Fruit fly (Drosophila melanogaster) whole organism, embryonic: ENCODE results near the gene CG12057.

Source experiments
- Blimp-1 ChIP-seq: fragments of 200-800 bp; sonication (Bioruptor generic); optimal IDR thresholded peaks from 3 replicates; lab custom pipeline; 2018; ENCODE audit warnings: missing biosample characterization, missing genetic modification characterization, mild to moderate bottlenecking, moderate library complexity, missing genetic modification reagents
- C15 ChIP-seq: fragments of 200-800 bp; sonication (Bioruptor generic); IDR thresholded peaks from 3 replicates; pipeline ENCODE4 v1.3.6; 2022; ENCODE audit warnings: missing biosample characterization, missing genetic modification characterization
- CG10274 ChIP-seq: fragments of 200-800 bp; sonication (Bioruptor generic); optimal IDR thresholded peaks from 3 replicates; lab custom pipeline; 2017; ENCODE audit warnings: missing biosample characterization, mild to moderate bottlenecking, missing genetic modification characterization
- CG10654 ChIP-seq: fragments of 200-800 bp; sonication (Bioruptor generic); optimal IDR thresholded peaks from 2 replicates; lab custom pipeline; 2016; ENCODE audit warnings: missing biosample characterization, missing genetic modification characterization
- CG11695 ChIP-seq: fragments of 200-800 bp; sonication (Bioruptor generic); IDR thresholded peaks from 3 replicates; pipeline ENCODE4 v1.3.6; 2022; ENCODE audit warnings: missing biosample characterization, missing genetic modification characterization
- CG12219 ChIP-seq: fragments of 200-800 bp; sonication (Bioruptor generic); optimal IDR thresholded peaks from 3 replicates; lab custom pipeline; 2018; ENCODE audit warnings: missing biosample characterization, mild to moderate bottlenecking, missing genetic modification characterization
- CG12769 ChIP-seq: fragments of 200-800 bp; sonication (Bioruptor generic); optimal IDR thresholded peaks from 2 replicates; lab custom pipeline; 2019; ENCODE audit warnings: missing biosample characterization, mild to moderate bottlenecking, missing genetic modification characterization, moderate library complexity
- CG14710 ChIP-seq: fragments of 200-800 bp; sonication (Bioruptor generic); optimal IDR thresholded peaks from 3 replicates; lab custom pipeline; 2019; ENCODE audit warnings: missing biosample characterization, mild to moderate bottlenecking, missing genetic modification characterization, moderate library complexity
- CG16863 ChIP-seq: fragments of 200-800 bp; sonication (Bioruptor generic); optimal IDR thresholded peaks from 3 replicates; lab custom pipeline; 2016; ENCODE audit warnings: missing biosample characterization, missing genetic modification characterization
- CG18619 ChIP-seq: fragments of 200-800 bp; sonication (Bioruptor generic); optimal IDR thresholded peaks from 3 replicates; lab custom pipeline; 2017; ENCODE audit warnings: missing biosample characterization, mild to moderate bottlenecking, missing genetic modification characterization
- CG2678 ChIP-seq: fragments of 200-800 bp; sonication (Bioruptor generic); optimal IDR thresholded peaks from 3 replicates; lab custom pipeline; 2019; ENCODE audit warnings: missing biosample characterization, mild to moderate bottlenecking, missing genetic modification characterization, moderate library complexity
- CG30020 ChIP-seq: fragments of 200-800 bp; optimal IDR thresholded peaks from 2 replicates; lab custom pipeline; 2019; ENCODE audit warnings: missing biosample characterization, mild to moderate bottlenecking, missing genetic modification characterization, moderate library complexity
- CG30403 ChIP-seq: fragments of 200-800 bp; sonication (Bioruptor generic); optimal IDR thresholded peaks from 3 replicates; lab custom pipeline; 2016; ENCODE audit warnings: missing biosample characterization, missing genetic modification characterization
- CG3407 ChIP-seq: fragments of 200-800 bp; sonication (Bioruptor generic); optimal IDR thresholded peaks from 2 replicates; lab custom pipeline; 2018; ENCODE audit warnings: missing biosample characterization, mild to moderate bottlenecking, missing genetic modification characterization
- CG3995 ChIP-seq: fragments of 200-800 bp; sonication (Bioruptor generic); optimal IDR thresholded peaks from 3 replicates; lab custom pipeline; 2016; ENCODE audit warnings: missing biosample characterization, missing genetic modification characterization
- CG4617 ChIP-seq: fragments of 200-800 bp; sonication (Bioruptor generic); optimal IDR thresholded peaks from 3 replicates; lab custom pipeline; 2016; ENCODE audit warnings: missing biosample characterization, missing genetic modification characterization, borderline replicate concordance
- CG6683 ChIP-seq: fragments of 200-800 bp; sonication (Bioruptor generic); optimal IDR thresholded peaks from 2 replicates; lab custom pipeline; 2017; ENCODE audit warnings: missing biosample characterization, mild to moderate bottlenecking, missing genetic modification characterization, missing genetic modification reagents
- CG6689 ChIP-seq: fragments of 200-800 bp; sonication (Bioruptor generic); IDR thresholded peaks from 2 replicates; pipeline ENCODE4 v1.3.6; 2022; ENCODE audit warnings: missing biosample characterization, missing genetic modification characterization
- CG8944 ChIP-seq: fragments of 200-800 bp; sonication (Bioruptor generic); optimal IDR thresholded peaks from 3 replicates; lab custom pipeline; 2016; ENCODE audit warnings: missing biosample characterization, missing genetic modification characterization
- CHES-1-like ChIP-seq: fragments of 200-800 bp; sonication (Bioruptor generic); optimal IDR thresholded peaks from 2 replicates; lab custom pipeline; 2016; ENCODE audit warnings: missing biosample characterization, missing genetic modification characterization
- Chrac-16 ChIP-seq: fragments of 200-800 bp; sonication (Bioruptor generic); optimal IDR thresholded peaks from 3 replicates; lab custom pipeline; 2016; ENCODE audit warnings: missing biosample characterization, missing genetic modification characterization
- CoRest ChIP-seq: fragments of 200-800 bp; sonication (Bioruptor generic); optimal IDR thresholded peaks from 3 replicates; lab custom pipeline; 2018; ENCODE audit warnings: missing biosample characterization, mild to moderate bottlenecking, missing genetic modification characterization, moderate library complexity
- D19B ChIP-seq: fragments of 200-800 bp; sonication (Bioruptor generic); optimal IDR thresholded peaks from 2 replicates; lab custom pipeline; 2017; ENCODE audit warnings: missing biosample characterization, mild to moderate bottlenecking, missing genetic modification characterization
- E2f2 ChIP-seq: fragments of 200-800 bp; sonication (Bioruptor generic); IDR thresholded peaks from 2 replicates; pipeline ENCODE4 v1.3.6; 2022; ENCODE audit warnings: missing biosample characterization, missing genetic modification characterization
- H15 ChIP-seq: fragments of 200-800 bp; sonication (Bioruptor generic); IDR thresholded peaks from 3 replicates; pipeline ENCODE4 v1.3.6; 2022; ENCODE audit warnings: missing biosample characterization, missing genetic modification characterization
- Hr78 ChIP-seq, 2 experiments: fragments of 200-800 bp in 1 of 2; fragments of >200 bp in 1 of 2; sonication (Bioruptor generic) in 1 of 2; optimal IDR thresholded peaks; 2 replicates each; lab custom pipeline; 2017 to 2019; ENCODE audit warnings: missing biosample characterization in 2 of 2, missing genetic modification characterization in 2 of 2, mild to moderate bottlenecking in 1 of 2, moderate library complexity in 1 of 2
- Mad ChIP-seq: fragments of 200-800 bp; sonication (Bioruptor generic); optimal IDR thresholded peaks from 2 replicates; lab custom pipeline; 2016; ENCODE audit warnings: missing biosample characterization, missing genetic modification characterization
- Max ChIP-seq: fragments of 200-800 bp; sonication (Bioruptor generic); optimal IDR thresholded peaks from 2 replicates; lab custom pipeline; 2016; ENCODE audit warnings: missing biosample characterization, mild to moderate bottlenecking, missing genetic modification characterization
- Sin3A ChIP-seq: fragments of >200 bp; optimal IDR thresholded peaks from 2 replicates; lab custom pipeline; 2018
- Sox100B ChIP-seq: fragments of 200-800 bp; sonication (Bioruptor generic); optimal IDR thresholded peaks from 3 replicates; lab custom pipeline; 2018; ENCODE audit warnings: missing biosample characterization, mild to moderate bottlenecking, missing genetic modification characterization
- bsh ChIP-seq, 2 experiments: fragments of 200-800 bp; sonication (Bioruptor generic); optimal IDR thresholded peaks; 2 replicates each; lab custom pipeline; 2017 to 2018; ENCODE audit warnings: mild to moderate bottlenecking in 2 of 2, missing biosample characterization in 2 of 2, missing genetic modification characterization in 2 of 2, moderate library complexity in 1 of 2
- crc ChIP-seq: fragments of 200-800 bp; sonication (Bioruptor generic); optimal IDR thresholded peaks from 2 replicates; lab custom pipeline; 2016; ENCODE audit warnings: missing biosample characterization, missing genetic modification characterization
- danr ChIP-seq: fragments of 200-800 bp; sonication (Bioruptor generic); IDR thresholded peaks from 2 replicates; pipeline ENCODE4 v1.3.6; 2022; ENCODE audit warnings: missing biosample characterization, missing genetic modification characterization
- ewg ChIP-seq: fragments of 200-800 bp; sonication (Bioruptor generic); optimal IDR thresholded peaks from 3 replicates; lab custom pipeline; 2017; ENCODE audit warnings: mild to moderate bottlenecking, missing biosample characterization, missing genetic modification reagents, missing genetic modification characterization
- gce ChIP-seq: fragments of 200-800 bp; sonication (Bioruptor generic); IDR thresholded peaks from 3 replicates; pipeline ENCODE4 v1.3.6; 2022; ENCODE audit warnings: missing biosample characterization, missing genetic modification characterization
- gfzf ChIP-seq: fragments of 200-800 bp; sonication (Bioruptor generic); optimal IDR thresholded peaks from 2 replicates; lab custom pipeline; 2016; ENCODE audit warnings: missing biosample characterization, mild to moderate bottlenecking, missing genetic modification characterization, moderate library complexity
- hbn ChIP-seq: fragments of 200-800 bp; sonication (Bioruptor generic); IDR thresholded peaks from 2 replicates; pipeline ENCODE4 v1.3.6; 2022; ENCODE audit warnings: missing biosample characterization, missing genetic modification characterization; ENCODE audit not compliant: partially characterized antibody
- jigr1 ChIP-seq: fragments of 200-800 bp; sonication (Bioruptor generic); IDR thresholded peaks from 3 replicates; pipeline ENCODE4 v1.3.6; 2022; ENCODE audit warnings: missing biosample characterization, missing genetic modification characterization
- ken ChIP-seq: fragments of 200-800 bp; sonication (Bioruptor generic); IDR thresholded peaks from 3 replicates; pipeline ENCODE4 v1.3.6; 2022; ENCODE audit warnings: missing biosample characterization, missing genetic modification characterization
- lmd ChIP-seq: fragments of 200-800 bp; sonication (Bioruptor generic); IDR thresholded peaks from 2 replicates; pipeline ENCODE4 v1.3.6; 2022; ENCODE audit warnings: missing biosample characterization, missing genetic modification characterization
- lola ChIP-seq, 3 experiments: fragments of >200 bp in 2 of 3; fragments of 200-800 bp in 1 of 3; sonication (Bioruptor generic) in 1 of 3; optimal IDR thresholded peaks; 2 replicates each; lab custom pipeline; 2017 to 2019; ENCODE audit warnings: missing biosample characterization in 3 of 3, missing genetic modification characterization in 3 of 3, mild to moderate bottlenecking in 1 of 3, moderate library complexity in 1 of 3
- p53 ChIP-seq: fragments of 200-800 bp; sonication (Bioruptor generic); optimal IDR thresholded peaks from 2 replicates; lab custom pipeline; 2016; ENCODE audit warnings: missing biosample characterization, missing genetic modification characterization
- pnt ChIP-seq: fragments of 200-800 bp; sonication (Bioruptor generic); optimal IDR thresholded peaks from 3 replicates; lab custom pipeline; 2016; ENCODE audit warnings: missing biosample characterization, missing genetic modification characterization
- prd ChIP-seq, 3 experiments: fragments of >200 bp in 2 of 3; fragments of 200-800 bp in 1 of 3; sonication (Bioruptor generic) in 1 of 3; optimal IDR thresholded peaks in 2 of 3; IDR thresholded peaks in 1 of 3; 2 replicates in 2 of 3; 3 replicates in 1 of 3; pipeline versions ENCODE4 v1.3.6 to Lab custom; 2017 to 2022; ENCODE audit warnings: missing biosample characterization in 1 of 3, missing genetic modification characterization in 1 of 3
- psq ChIP-seq: fragments of 200-800 bp; sonication (Bioruptor generic); optimal IDR thresholded peaks from 2 replicates; lab custom pipeline; 2017; ENCODE audit warnings: missing biosample characterization, missing genetic modification characterization
- pum ChIP-seq: fragments of 200-800 bp; sonication (Bioruptor generic); optimal IDR thresholded peaks from 2 replicates; lab custom pipeline; 2016; ENCODE audit warnings: missing biosample characterization, missing genetic modification characterization
- row ChIP-seq: fragments of 200-800 bp; sonication (Bioruptor generic); IDR thresholded peaks from 3 replicates; pipeline ENCODE4 v1.3.6; 2022; ENCODE audit warnings: missing biosample characterization, missing genetic modification characterization
- so ChIP-seq: fragments of 200-800 bp; sonication (Bioruptor generic); IDR thresholded peaks from 3 replicates; pipeline ENCODE4 v1.3.6; 2022; ENCODE audit warnings: missing biosample characterization, missing genetic modification characterization
- sob ChIP-seq: fragments of 200-800 bp; sonication (Bioruptor generic); IDR thresholded peaks from 2 replicates; pipeline ENCODE4 v1.3.6; 2022; ENCODE audit warnings: missing biosample characterization, missing genetic modification characterization
- tgo ChIP-seq: fragments of 200-800 bp; sonication (Bioruptor generic); IDR thresholded peaks from 3 replicates; pipeline ENCODE4 v1.3.6; 2022; ENCODE audit warnings: missing biosample characterization, missing genetic modification characterization
- tx ChIP-seq: fragments of 200-800 bp; sonication (Bioruptor generic); optimal IDR thresholded peaks from 2 replicates; lab custom pipeline; 2016; ENCODE audit warnings: missing biosample characterization, missing genetic modification characterization

Gene CG12057

DNA sequence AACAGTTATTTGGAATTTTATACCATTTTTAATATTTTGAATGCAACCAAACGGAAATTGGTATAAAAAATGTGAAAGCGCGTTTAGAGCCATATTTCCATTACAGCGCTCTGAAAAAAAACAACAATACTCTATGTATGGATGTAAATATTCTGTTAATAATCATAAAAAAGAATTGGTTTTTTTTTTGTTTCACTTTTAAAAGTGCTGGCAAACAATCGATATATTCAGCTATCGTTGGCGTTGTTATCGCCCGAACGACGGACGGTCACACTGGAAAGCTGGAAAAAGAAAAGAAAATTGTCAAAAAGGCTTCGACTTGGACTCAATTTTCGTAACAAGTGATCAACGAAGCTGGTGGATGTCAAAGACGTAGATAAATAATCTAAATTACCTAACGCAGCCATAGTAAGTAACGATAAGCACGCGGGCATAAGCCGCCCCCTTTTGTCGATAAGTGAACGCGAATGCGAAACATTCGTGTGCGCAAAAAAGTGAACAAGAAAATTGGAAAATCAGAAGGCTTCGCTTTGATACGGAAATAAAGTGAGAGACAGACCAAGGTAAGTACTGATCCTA lies 49.1 kb upstream of the CG12057 start, which contains the start of gene CG7065 (continued):
- TF ChIP-seq hbn (peak; percentile 53), D19B (GFP tag; lab: Kevin White, UChicago) (no peak), danr (no peak), CG3995 (GFP tag; lab: Kevin White, UChicago) (peak; percentile 20), Sin3A (lab: Kevin White, UChicago) (peak; percentile 21), Max (no peak), jigr1 (GFP tag; lab: Robert Waterston, UW) (no peak; the same call in 2 of the 3 replicates), CG6689 (GFP tag; lab: Robert Waterston, UW) (no peak), sob (GFP tag; lab: Robert Waterston, UW) (no peak), tx (GFP tag; lab: Kevin White, UChicago) (no peak), so (GFP tag; lab: Robert Waterston, UW) (no peak), CG30020 (tag; lab: Kevin White, UChicago) (peak; percentile 43), Hr78 (GFP tag; optimal IDR thresholded peaks at IDR 0.05; lab: Kevin White, UChicago) (no peak), Blimp-1 (GFP tag; lab: Kevin White, UChicago) (no peak), C15 (GFP tag; lab: Robert Waterston, UW) (no peak), lmd (no peak), E2f2 (GFP tag; lab: Robert Waterston, UW) (peak; percentile 56), row (peak; percentile 65), pnt (GFP tag; lab: Kevin White, UChicago) (no peak), CG10654 (GFP tag; lab: Kevin White, UChicago) (no peak), CG3407 (GFP tag; lab: Kevin White, UChicago) (no peak), CG14710 (peak; percentile 42), Sox100B (no peak), CG12219 (GFP tag; lab: Kevin White, UChicago) (no peak), CG2678 (no peak), pum (GFP tag; lab: Kevin White, UChicago) (no peak), gfzf (GFP tag; lab: Kevin White, UChicago) (peak; percentile 70), CoRest (tag; lab: Kevin White, UChicago) (no peak), tgo (no peak), CG18619 (GFP tag; lab: Kevin White, UChicago) (no peak), CG4617 (GFP tag; lab: Kevin White, UChicago) (peak; percentile 73), ewg (GFP tag; lab: Kevin White, UChicago) (no peak), CG8944 (no peak), psq (GFP tag; lab: Kevin White, UChicago) (no peak), prd (optimal IDR thresholded peaks at IDR 0.05; lab: Kevin White, UChicago) (no peak), prd (GFP tag; IDR thresholded peaks at IDR 0.05; lab: Robert Waterston, UW) (no peak), H15 (GFP tag; lab: Robert Waterston, UW) (no peak), CG12769 (tag; lab: Kevin White, UChicago) (no peak), crc (no peak), p53 (GFP tag; lab: Kevin White, UChicago) (no peak), ken (GFP tag; lab: Robert Waterston, UW) (no peak), Chrac-16 (no peak), CG11695 (GFP tag; lab: Robert Waterston, UW) (no peak), CG16863 (GFP tag; lab: Kevin White, UChicago) (no peak), CHES-1-like (no peak), bsh (GFP tag; optimal IDR thresholded peaks at IDR 0.05; lab: Kevin White, UChicago) (no peak), CG6683 (no peak), Mad (GFP tag; lab: Kevin White, UChicago) (no peak), CG30403 (GFP tag; lab: Kevin White, UChicago) (no peak), lola (GFP tag; optimal IDR thresholded peaks at IDR 0.05; lab: Kevin White, UChicago) (no peak), CG10274 (GFP tag; lab: Kevin White, UChicago) (no peak), gce (no peak)
